Fruit fly (Drosophila melanogaster): Measurements from ENCODE around the gene Ace.

Ace gene

DNA sequence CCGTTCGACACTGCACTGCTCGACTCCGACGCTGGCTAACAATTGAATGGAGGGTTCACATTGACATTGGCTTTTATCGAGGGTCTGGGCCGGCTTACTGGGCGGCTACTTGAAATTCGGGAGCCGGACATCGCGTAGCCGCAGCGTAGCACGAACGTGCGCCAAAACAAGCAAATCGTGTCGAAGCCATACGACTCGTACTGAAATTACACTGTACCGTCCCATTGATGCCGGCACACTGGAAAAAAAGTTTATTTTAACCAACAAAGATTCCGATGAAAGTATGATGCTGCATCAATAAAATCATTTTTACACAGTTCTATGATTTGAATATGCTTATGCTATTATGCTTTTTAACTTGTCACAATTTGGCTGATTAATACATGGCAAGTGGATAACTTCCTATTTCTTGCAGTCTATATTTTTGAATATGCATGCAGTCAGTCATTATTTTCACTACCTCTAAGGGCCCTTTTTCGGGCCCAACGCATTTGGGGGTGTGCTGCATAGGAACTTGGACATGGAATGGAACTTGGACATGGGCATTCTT is 29.5 kb upstream of the Ace start, which contains the start of gene apn (continued):
- no peak for TF ChIP-seq CG14860 (GFP tag; IDR thresholded peaks at IDR 0.05; ENCODE audit: partially characterized antibody)
- no peak for TF ChIP-seq sr (GFP tag; IDR thresholded peaks at IDR 0.05)
- TF ChIP-seq kni (GFP tag; optimal IDR thresholded peaks at IDR 0.05) = peak; percentile 66
- no peak for TF ChIP-seq B-H1 (GFP tag; IDR thresholded peaks at IDR 0.05)
- TF ChIP-seq Dll (GFP tag; IDR thresholded peaks at IDR 0.05; ENCODE audit: partially characterized antibody) = no peak
- TF ChIP-seq vfl (GFP tag; optimal IDR thresholded peaks at IDR 0.05) = no peak
- TF ChIP-seq CG14050 (GFP tag; IDR thresholded peaks at IDR 0.05) = peak; percentile 31; the same call in 1 of the 3 replicates
- TF ChIP-seq jigr1 (GFP tag; IDR thresholded peaks at IDR 0.05) = no peak
- no peak for TF ChIP-seq Mad (GFP tag; optimal IDR thresholded peaks at IDR 0.05)
- no peak for TF ChIP-seq fru (optimal IDR thresholded peaks at IDR 0.05)
- no peak for TF ChIP-seq p53 (GFP tag; optimal IDR thresholded peaks at IDR 0.05)
- no peak for TF ChIP-seq CG2889 (GFP tag; IDR thresholded peaks at IDR 0.05)
- no peak for TF ChIP-seq Stat92E (GFP tag; optimal IDR thresholded peaks at IDR 0.05)
- TF ChIP-seq Lpt (GFP tag; optimal IDR thresholded peaks at IDR 0.05) = no peak
- TF ChIP-seq Xbp1 (GFP tag; optimal IDR thresholded peaks at IDR 0.05) = peak; percentile 4
- peak; percentile 42 for TF ChIP-seq Oli (tag; optimal IDR thresholded peaks at IDR 0.05)
- no peak for TF ChIP-seq nerfin-2 (GFP tag; IDR thresholded peaks at IDR 0.05; ENCODE audit: partially characterized antibody)
- TF ChIP-seq GATAe (GFP tag; conservative IDR thresholded peaks at IDR 0.05) = no peak
- TF ChIP-seq Myb (GFP tag; optimal IDR thresholded peaks at IDR 0.05) = no peak
- no peak for TF ChIP-seq Ssrp (tag; optimal IDR thresholded peaks at IDR 0.05)
- no peak for TF ChIP-seq jumu (GFP tag; optimal IDR thresholded peaks at IDR 0.05)
- TF ChIP-seq Lhr (GFP tag; optimal IDR thresholded peaks at IDR 0.05) = no peak
- no peak for TF ChIP-seq CG5245 (GFP tag; optimal IDR thresholded peaks at IDR 0.05)
- TF ChIP-seq sd (tag; optimal IDR thresholded peaks at IDR 0.05) = no peak
- TF ChIP-seq Abd-B (GFP tag; optimal IDR thresholded peaks at IDR 0.05) = no peak
- TF ChIP-seq CG12236 (GFP tag; optimal IDR thresholded peaks at IDR 0.05) = no peak
- no peak for TF ChIP-seq zen2 (GFP tag; IDR thresholded peaks at IDR 0.05; ENCODE audit: partially characterized antibody)
- TF ChIP-seq CG4282 (GFP tag; optimal IDR thresholded peaks at IDR 0.05) = no peak
- TF ChIP-seq nom (GFP tag; optimal IDR thresholded peaks at IDR 0.05) = no peak
- no peak for TF ChIP-seq Hmx (GFP tag; optimal IDR thresholded peaks at IDR 0.05)

DNA sequence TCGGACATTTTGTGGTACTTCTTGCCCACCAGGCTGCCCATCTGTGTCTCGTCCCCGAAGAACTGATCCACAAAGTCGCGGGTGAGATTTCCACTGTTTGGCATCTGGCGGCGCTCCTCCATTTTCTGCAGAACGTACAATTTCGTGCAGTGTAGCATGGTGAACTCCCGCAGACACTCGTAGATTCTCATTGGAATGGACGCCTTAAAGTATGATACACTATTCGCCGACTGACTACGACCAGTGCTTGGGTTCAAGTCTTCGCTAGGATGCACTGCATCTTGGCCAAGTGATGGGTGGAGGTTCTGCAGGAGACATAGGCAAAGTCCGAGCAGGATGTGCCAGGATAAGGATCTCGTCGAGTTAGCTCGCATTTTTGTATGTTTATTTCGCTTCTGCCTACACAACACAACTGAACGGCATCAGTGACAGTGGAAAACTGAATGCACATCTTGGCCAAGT is 26.8 kb upstream of the Ace start, which contains the start of gene CG15888:
Gene CG15888, minus strand, starts transcription at position 412 of the 462 bp plus-strand sequence.
- no peak for TF ChIP-seq CG11247 (GFP tag; IDR thresholded peaks at IDR 0.05)
- no peak for TF ChIP-seq Hr39 (optimal IDR thresholded peaks at IDR 0.05)
- TF ChIP-seq ato (GFP tag; IDR thresholded peaks at IDR 0.05; ENCODE audit: partially characterized antibody) = no peak
- TF ChIP-seq stwl (tag; optimal IDR thresholded peaks at IDR 0.05) = no peak
- TF ChIP-seq zf30C (GFP tag; optimal IDR thresholded peaks at IDR 0.05) = peak; percentile 11
- TF ChIP-seq vnd (GFP tag; IDR thresholded peaks at IDR 0.05; ENCODE audit: partially characterized antibody) = no peak
- no peak for TF ChIP-seq en (GFP tag; optimal IDR thresholded peaks at IDR 0.05)
- peak in 1 of 2 experiments; percentile 85 for TF ChIP-seq insv (GFP tag; optimal IDR thresholded peaks at IDR 0.05)
- TF ChIP-seq fd64A (GFP tag; optimal IDR thresholded peaks at IDR 0.05) = no peak
- no peak for TF ChIP-seq Xbp1 (GFP tag; optimal IDR thresholded peaks at IDR 0.05)
- peak; percentile 59 for TF ChIP-seq Ets65A (GFP tag)
